Fruit fly (Drosophila melanogaster): ENCODE measurements around the gene CG7394.

DNA sequence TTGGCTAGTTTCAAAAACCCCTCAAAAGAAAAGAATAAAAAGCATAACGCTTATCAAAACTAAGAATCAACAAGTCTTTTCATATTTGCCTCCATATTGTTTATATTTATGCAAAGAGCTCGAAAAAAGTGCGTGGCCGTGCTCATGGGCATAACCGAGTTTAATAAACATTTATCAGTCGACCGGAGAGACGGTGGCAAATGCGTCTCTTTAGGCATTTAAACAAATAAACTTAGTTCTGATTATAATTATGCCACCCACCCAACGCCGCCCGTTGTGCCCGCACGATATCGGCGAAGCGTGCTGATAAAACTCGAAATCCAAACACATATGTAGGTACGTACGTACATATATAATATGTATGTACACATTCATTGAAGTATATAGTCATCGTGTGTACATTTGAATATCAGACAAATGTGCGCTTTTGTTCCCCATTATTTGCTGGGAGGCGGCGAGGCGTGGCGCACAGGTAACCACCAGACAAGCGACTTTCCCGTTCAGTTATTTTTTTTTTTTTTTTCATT is 33.3 kb upstream of the CG7394 start:
- TF ChIP-seq svp (GFP tag) (no peak), CG10631 (GFP tag; optimal IDR thresholded peaks at IDR 0.05) (no peak), esn (GFP tag; optimal IDR thresholded peaks at IDR 0.05) (no peak), fd59A (GFP tag; optimal IDR thresholded peaks at IDR 0.05) (no peak), Hr4 (GFP tag; optimal IDR thresholded peaks at IDR 0.05) (no peak), CG6792 (GFP tag; optimal IDR thresholded peaks at IDR 0.05) (no peak), CG9139 (GFP tag; optimal IDR thresholded peaks at IDR 0.05) (no peak)

Measured in whole organism, prepupa.